Fruit fly (Drosophila melanogaster) Kc167 (cell line): ENCODE results near the gene Shawn.

Source experiments
- Sin3A ChIP-seq: fragments of >200 bp; optimal IDR thresholded peaks from 2 replicates; lab custom pipeline; 2018; ENCODE audit warnings: missing external identifiers
- h ChIP-seq: fragments of >200 bp; optimal IDR thresholded peaks from 3 replicates; lab custom pipeline; 2018; ENCODE audit warnings: missing external identifiers
- ttk ChIP-seq: sonication (Bioruptor generic); optimal IDR thresholded peaks from 2 replicates; lab custom pipeline; 2017; ENCODE audit warnings: missing external identifiers

- TF ChIP-seq Sin3A (lab: Kevin White, UChicago) (no peak), h (lab: Kevin White, UChicago) (no peak), ttk (lab: Kevin White, UChicago) (no peak)
Observed at dm6 chrX:19611226-19611625, at the start of gene Shawn, which contains the start of gene Tyler.
